Worm (Caenorhabditis elegans) whole organism, L4 larva: ENCODE measurements around the gene R08C7.11.
A peak's percentile ranks its signal among the peaks of the same experiment; 100 is the strongest.

Experiments
- F26F4.8 ChIP-seq: fragments of 200-800 bp; sonication (Bioruptor generic); conservative IDR thresholded peaks from 2 replicates; pipeline ENCODE4 v1.3.6; 2022; ENCODE audit warnings: missing genetic modification characterization, missing compliant biosample characterization
- F37D6.2 ChIP-seq: sonication (generic microtip); optimal IDR thresholded peaks from 2 replicates; lab custom pipeline; 2016; ENCODE audit warnings: mild to moderate bottlenecking, missing genetic modification characterization, missing compliant biosample characterization
- F44E2.7 ChIP-seq: fragments of 200-800 bp; sonication (Bioruptor generic); IDR thresholded peaks from 2 replicates; pipeline ENCODE4 v2.1.2; 2022; ENCODE audit warnings: missing genetic modification characterization, missing compliant biosample characterization
- F49E8.2 ChIP-seq: sonication (generic microtip); optimal IDR thresholded peaks from 2 replicates; lab custom pipeline; 2016; ENCODE audit warnings: missing compliant biosample characterization, mild to moderate bottlenecking, missing genetic modification characterization, borderline replicate concordance
- T20F7.1 ChIP-seq: fragments of 200-800 bp; sonication (Bioruptor generic); optimal IDR thresholded peaks from 2 replicates; lab custom pipeline; 2018; ENCODE audit warnings: mild to moderate bottlenecking, missing genetic modification characterization, missing compliant biosample characterization
- Y48G9A.11 ChIP-seq: fragments of 200-800 bp; sonication (Bioruptor generic); IDR thresholded peaks from 2 replicates; pipeline ENCODE4 v1.3.6; 2022; ENCODE audit warnings: missing genetic modification reagents, missing genetic modification characterization, missing compliant biosample characterization
- Y5F2A.4 ChIP-seq: fragments of 200-800 bp; sonication (Bioruptor generic); optimal IDR thresholded peaks from 2 replicates; lab custom pipeline; 2018; ENCODE audit warnings: mild to moderate bottlenecking, missing genetic modification characterization, missing compliant biosample characterization
- ZK546.5 ChIP-seq, 2 experiments: sonication (generic microtip); optimal IDR thresholded peaks; 2 replicates each; lab custom pipeline; 2017; ENCODE audit warnings: missing biosample characterization in 2 of 2, missing genetic modification characterization in 2 of 2
- aha-1 ChIP-seq: fragments of 150-350 bp; peaks from one replicate; lab custom pipeline; 2014; ENCODE audit warnings: missing biosample characterization, missing genetic modification characterization
- attf-4 ChIP-seq: sonication (generic microtip); optimal IDR thresholded peaks from 3 replicates; lab custom pipeline; 2017; ENCODE audit warnings: missing biosample characterization, missing genetic modification characterization
- ceh-28 ChIP-seq: fragments of 150-350 bp; optimal IDR thresholded peaks from 2 replicates; lab custom pipeline; 2014; ENCODE audit warnings: missing biosample characterization, missing genetic modification reagents, missing genetic modification characterization
- ceh-32 ChIP-seq: sonication (generic microtip); optimal IDR thresholded peaks from 2 replicates; lab custom pipeline; 2016; ENCODE audit warnings: mild to moderate bottlenecking, missing genetic modification characterization, missing compliant biosample characterization; ENCODE audit not compliant: poor library complexity
- ceh-44 ChIP-seq: fragments of 200-800 bp; sonication (Bioruptor generic); IDR thresholded peaks from 2 replicates; pipeline ENCODE4 v1.3.6; 2022; ENCODE audit warnings: missing genetic modification reagents, missing genetic modification characterization, missing compliant biosample characterization
- ces-1 ChIP-seq: fragments of 150-350 bp; sonication (generic microtip); optimal IDR thresholded peaks from 4 replicates; lab custom pipeline; 2014; ENCODE audit warnings: missing biosample characterization, missing genetic modification reagents, missing genetic modification characterization
- daf-12 ChIP-seq: fragments of 150-350 bp; optimal IDR thresholded peaks from 2 replicates; lab custom pipeline; 2014; ENCODE audit warnings: missing biosample characterization, missing genetic modification reagents, missing genetic modification characterization
- daf-16 ChIP-seq, 3 experiments: sonication (generic microtip); optimal IDR thresholded peaks; 2 replicates each; lab custom pipeline; 2016 to 2017; ENCODE audit warnings: missing genetic modification characterization in 3 of 3, missing genetic modification reagents in 3 of 3, mild to moderate bottlenecking in 2 of 3, missing compliant biosample characterization in 2 of 3, missing biosample characterization in 1 of 3, moderate library complexity in 1 of 3
- daf-19 ChIP-seq: fragments of 200-800 bp; sonication (Bioruptor generic); conservative IDR thresholded peaks from 2 replicates; pipeline ENCODE4 v1.3.6; 2022; ENCODE audit warnings: missing genetic modification characterization, missing compliant biosample characterization
- daf-8 ChIP-seq: fragments of 200-800 bp; sonication (Bioruptor generic); IDR thresholded peaks from 2 replicates; pipeline ENCODE4 v1.3.6; 2022; ENCODE audit warnings: missing genetic modification characterization, missing compliant biosample characterization
- dmd-8 ChIP-seq: fragments of 200-800 bp; sonication (Bioruptor generic); IDR thresholded peaks from 2 replicates; pipeline ENCODE4 v1.3.6; 2022; ENCODE audit warnings: missing genetic modification characterization, missing compliant biosample characterization
- duxl-1 ChIP-seq: sonication (generic microtip); optimal IDR thresholded peaks from 2 replicates; lab custom pipeline; 2016; ENCODE audit warnings: mild to moderate bottlenecking, missing genetic modification characterization, moderate library complexity, missing compliant biosample characterization; ENCODE audit not compliant: poor library complexity
- egl-43 ChIP-seq: fragments of 200-800 bp; sonication (Bioruptor generic); IDR thresholded peaks from 2 replicates; pipeline ENCODE4 v1.3.6; 2022; ENCODE audit warnings: missing genetic modification reagents, missing genetic modification characterization, missing compliant biosample characterization
- fkh-10 ChIP-seq: fragments of 150-350 bp; optimal IDR thresholded peaks from 2 replicates; lab custom pipeline; 2014; ENCODE audit warnings: missing biosample characterization, missing genetic modification reagents, missing genetic modification characterization
- hlh-11 ChIP-seq: fragments of 200-800 bp; sonication (Bioruptor generic); optimal IDR thresholded peaks from 2 replicates; lab custom pipeline; 2018; ENCODE audit warnings: mild to moderate bottlenecking, missing genetic modification characterization, missing compliant biosample characterization
- lin-13 ChIP-seq: fragments of 150-350 bp; optimal IDR thresholded peaks from 2 replicates; lab custom pipeline; 2014; ENCODE audit warnings: missing biosample characterization, missing genetic modification reagents, missing genetic modification characterization
- lin-15B ChIP-seq: fragments of 150-350 bp; sonication (generic microtip); optimal IDR thresholded peaks from 3 replicates; lab custom pipeline; 2014; ENCODE audit warnings: missing biosample characterization, missing genetic modification characterization
- lin-38 ChIP-seq: fragments of 200-800 bp; sonication (Bioruptor generic); IDR thresholded peaks from 2 replicates; pipeline ENCODE4 v1.3.6; 2022; ENCODE audit warnings: missing genetic modification reagents, missing genetic modification characterization, missing compliant biosample characterization
- lsy-2 ChIP-seq, 2 experiments: fragments of 150-350 bp in 1 of 2; sonication (generic microtip) in 1 of 2; optimal IDR thresholded peaks; 2 replicates each; lab custom pipeline; 2014 to 2017; ENCODE audit warnings: missing biosample characterization in 2 of 2, missing genetic modification characterization in 2 of 2
- madf-5 ChIP-seq, 2 experiments: fragments of 200-800 bp; sonication (Bioruptor generic); IDR thresholded peaks; 2 replicates each; pipeline ENCODE4 v1.3.6; 2022; ENCODE audit warnings: missing compliant biosample characterization in 2 of 2, missing genetic modification characterization in 2 of 2
- madf-9 ChIP-seq: fragments of 200-800 bp; sonication (Bioruptor generic); conservative IDR thresholded peaks from 2 replicates; pipeline ENCODE4 v1.3.6; 2022; ENCODE audit warnings: missing genetic modification reagents, missing genetic modification characterization, missing compliant biosample characterization
- mdt-29 ChIP-seq: fragments of 200-800 bp; sonication (Bioruptor generic); IDR thresholded peaks from 2 replicates; pipeline ENCODE4 v1.3.6; 2022; ENCODE audit warnings: missing genetic modification reagents, missing genetic modification characterization, missing compliant biosample characterization
- mxl-3 ChIP-seq: fragments of 200-800 bp; sonication (Bioruptor generic); optimal IDR thresholded peaks from 2 replicates; lab custom pipeline; 2018; ENCODE audit warnings: mild to moderate bottlenecking, missing genetic modification characterization, missing compliant biosample characterization
- nhr-11 ChIP-seq: fragments of 150-350 bp; optimal IDR thresholded peaks from 2 replicates; lab custom pipeline; 2014; ENCODE audit warnings: missing biosample characterization, missing genetic modification characterization
- nhr-25 ChIP-seq: sonication (generic microtip); optimal IDR thresholded peaks from 2 replicates; lab custom pipeline; 2017; ENCODE audit warnings: missing genetic modification characterization, mild to moderate bottlenecking, missing compliant biosample characterization, antibody characterized with exemption, moderate library complexity, borderline replicate concordance; ENCODE audit not compliant: insufficient read depth
- nhr-28 ChIP-seq: fragments of 150-350 bp; optimal IDR thresholded peaks from 2 replicates; lab custom pipeline; 2014; ENCODE audit warnings: missing biosample characterization, missing genetic modification characterization
- nhr-41 ChIP-seq: fragments of 200-800 bp; sonication (Bioruptor generic); IDR thresholded peaks from 2 replicates; pipeline ENCODE4 v1.3.6; 2022; ENCODE audit warnings: missing genetic modification reagents, missing genetic modification characterization, missing compliant biosample characterization
- nhr-42 ChIP-seq: fragments of 200-800 bp; sonication (Bioruptor generic); IDR thresholded peaks from 2 replicates; pipeline ENCODE4 v1.3.6; 2022; ENCODE audit warnings: missing genetic modification characterization, missing compliant biosample characterization
- nhr-48 ChIP-seq: sonication (generic microtip); optimal IDR thresholded peaks from 2 replicates; lab custom pipeline; 2016; ENCODE audit warnings: mild to moderate bottlenecking, missing genetic modification characterization, missing compliant biosample characterization
- nhr-76 ChIP-seq: fragments of 150-350 bp; optimal IDR thresholded peaks from 2 replicates; lab custom pipeline; 2014; ENCODE audit warnings: missing biosample characterization, missing genetic modification characterization
- pha-4 ChIP-seq, 2 experiments: fragments of 150-350 bp in 1 of 2; fragments of 200-800 bp in 1 of 2; sonication (Bioruptor generic) in 1 of 2; IDR thresholded peaks in 1 of 2; optimal IDR thresholded peaks in 1 of 2; 2 replicates each; pipeline versions ENCODE4 v1.3.6 to Lab custom; 2014 to 2022; ENCODE audit warnings: missing genetic modification characterization in 2 of 2, missing genetic modification reagents in 2 of 2, missing biosample characterization in 1 of 2, missing compliant biosample characterization in 1 of 2
- rbr-2 ChIP-seq: sonication (generic microtip); optimal IDR thresholded peaks from 2 replicates; lab custom pipeline; 2016; ENCODE audit warnings: missing genotype, missing genetic modification characterization, missing compliant biosample characterization
- sdz-12 ChIP-seq: fragments of 200-800 bp; sonication (Bioruptor generic); optimal IDR thresholded peaks from 2 replicates; lab custom pipeline; 2018; ENCODE audit warnings: mild to moderate bottlenecking, missing genetic modification characterization, missing compliant biosample characterization
- set-16 ChIP-seq: fragments of 200-800 bp; sonication (Bioruptor generic); IDR thresholded peaks from 2 replicates; pipeline ENCODE4 v1.3.6; 2022; ENCODE audit warnings: missing genetic modification reagents, missing genetic modification characterization, missing compliant biosample characterization
- skn-1 ChIP-seq: fragments of 150-350 bp; optimal IDR thresholded peaks from 2 replicates; lab custom pipeline; 2014; ENCODE audit warnings: missing biosample characterization, missing genetic modification characterization
- tag-97 ChIP-seq: fragments of 200-800 bp; sonication (Bioruptor generic); IDR thresholded peaks from 2 replicates; pipeline ENCODE4 v1.3.6; 2022; ENCODE audit warnings: missing genetic modification characterization, missing compliant biosample characterization
- tra-1 ChIP-seq: fragments of 200-800 bp; sonication (Bioruptor generic); IDR thresholded peaks from 2 replicates; pipeline ENCODE4 v1.3.6; 2022; ENCODE audit warnings: missing genetic modification reagents, missing genetic modification characterization, missing compliant biosample characterization
- unc-130 ChIP-seq: sonication (generic microtip); optimal IDR thresholded peaks from 2 replicates; lab custom pipeline; 2016; ENCODE audit warnings: missing genetic modification reagents, missing genetic modification characterization, missing compliant biosample characterization
- zag-1 ChIP-seq: fragments of 150-350 bp; optimal IDR thresholded peaks from 2 replicates; lab custom pipeline; 2014; ENCODE audit warnings: missing biosample characterization, missing genetic modification characterization
- zfp-3 ChIP-seq: fragments of 200-800 bp; sonication (Bioruptor generic); conservative IDR thresholded peaks from 2 replicates; pipeline ENCODE4 v1.3.6; 2022; ENCODE audit warnings: missing genetic modification reagents, missing genetic modification characterization, missing compliant biosample characterization
- zip-11 ChIP-seq: fragments of 200-800 bp; sonication (Bioruptor generic); IDR thresholded peaks from 2 replicates; pipeline ENCODE4 v1.3.6; 2022; ENCODE audit warnings: missing genetic modification characterization, missing compliant biosample characterization
- ztf-11 ChIP-seq: fragments of 150-350 bp; optimal IDR thresholded peaks from 2 replicates; lab custom pipeline; 2014; ENCODE audit warnings: missing biosample characterization, missing genetic modification characterization

R08C7.11 gene

ce11 chrIV:4475362-4476086, 20.8 kb upstream of the R08C7.11 start (continued):
- no peak for TF ChIP-seq daf-8
- no peak for TF ChIP-seq ces-1 (GFP tag; lab: Kevin White, UChicago)
- TF ChIP-seq nhr-42 (GFP tag; lab: Robert Waterston, UW) = no peak
- TF ChIP-seq unc-130 (GFP tag; lab: Kevin White, UChicago) = no peak
- TF ChIP-seq nhr-41 = no peak
- TF ChIP-seq skn-1 (tag; lab: Kevin White, UChicago) = no peak
- no peak for TF ChIP-seq mdt-29 (GFP tag; lab: Robert Waterston, UW)
- TF ChIP-seq daf-16 (GFP tag; optimal IDR thresholded peaks at IDR 0.05; lab: Kevin White, UChicago) = no peak
- TF ChIP-seq daf-16 (tag; optimal IDR thresholded peaks at IDR 0.05; lab: Kevin White, UChicago) = peak; percentile 47
- no peak for TF ChIP-seq ceh-28
- no peak for TF ChIP-seq dmd-8 (GFP tag; lab: Robert Waterston, UW)
- TF ChIP-seq aha-1 (tag; lab: Kevin White, UChicago) = peak; percentile 89
- no peak for TF ChIP-seq fkh-10 (GFP tag; lab: Kevin White, UChicago)
- TF ChIP-seq zip-11 (GFP tag; lab: Robert Waterston, UW) = no peak
- TF ChIP-seq daf-12 = no peak
- peak; percentile 39 for TF ChIP-seq nhr-28 (tag; lab: Kevin White, UChicago)
- TF ChIP-seq ceh-32 (tag; lab: Kevin White, UChicago) = no peak
- no peak for TF ChIP-seq ceh-44 (GFP tag; lab: Robert Waterston, UW)
- no peak for TF ChIP-seq rbr-2 (tag; lab: Kevin White, UChicago)
- TF ChIP-seq daf-19 (GFP tag; lab: Robert Waterston, UW) = no peak
- no peak for TF ChIP-seq nhr-11 (tag; lab: Kevin White, UChicago)
- TF ChIP-seq F26F4.8 (GFP tag; lab: Robert Waterston, UW) = no peak
- TF ChIP-seq tag-97 = no peak
- TF ChIP-seq hlh-11 = peak; percentile 17
- TF ChIP-seq nhr-76 (tag; lab: Kevin White, UChicago) = no peak
- TF ChIP-seq madf-9 = no peak
- no peak for TF ChIP-seq ztf-11 (tag; lab: Kevin White, UChicago)
- no peak for TF ChIP-seq lin-38 (GFP tag; lab: Robert Waterston, UW)
- no peak for TF ChIP-seq ZK546.5 (tag; optimal IDR thresholded peaks at IDR 0.05; lab: Kevin White, UChicago)
- TF ChIP-seq nhr-48 = peak; percentile 17
- TF ChIP-seq duxl-1 (tag; lab: Kevin White, UChicago) = no peak
- no peak for TF ChIP-seq attf-4 (tag; lab: Kevin White, UChicago)
- TF ChIP-seq F44E2.7 (GFP tag; lab: Robert Waterston, UW) = no peak
- no peak for TF ChIP-seq madf-5 (GFP tag; IDR thresholded peaks at IDR 0.05; lab: Robert Waterston, UW)
- no peak for TF ChIP-seq zfp-3 (GFP tag; lab: Robert Waterston, UW)
- no peak for TF ChIP-seq set-16 (GFP tag; lab: Robert Waterston, UW)
- TF ChIP-seq Y5F2A.4 (GFP tag; lab: Kevin White, UChicago) = no peak
- no peak for TF ChIP-seq lin-13 (GFP tag; lab: Kevin White, UChicago)
- TF ChIP-seq nhr-25 = no peak
- no peak for TF ChIP-seq zag-1
- TF ChIP-seq tra-1 (GFP tag; lab: Robert Waterston, UW) = 0 out of 2 replicates have a peak, but pooled peaks have one; percentile 18
- no peak for TF ChIP-seq F49E8.2

- TF ChIP-seq zfp-3 (GFP tag; lab: Robert Waterston, UW) (no peak), dmd-8 (GFP tag; lab: Robert Waterston, UW) (no peak), lsy-2 (tag; optimal IDR thresholded peaks at IDR 0.05; lab: Kevin White, UChicago) (no peak), mxl-3 (GFP tag; lab: Kevin White, UChicago) (peak; percentile 24), lin-15B (tag; lab: Kevin White, UChicago) (no peak), Y48G9A.11 (GFP tag; lab: Robert Waterston, UW) (0 out of 2 replicates have a peak, but pooled peaks have one; percentile 5), T20F7.1 (GFP tag; lab: Kevin White, UChicago) (no peak), sdz-12 (GFP tag; lab: Kevin White, UChicago) (peak; percentile 45), egl-43 (0 out of 2 replicates have a peak, but pooled peaks have one; percentile 41), hlh-11 (peak; percentile 58), nhr-42 (GFP tag; lab: Robert Waterston, UW) (no peak), F37D6.2 (no peak), pha-4 (GFP tag; IDR thresholded peaks at IDR 0.05; lab: Robert Waterston, UW) (peak; percentile 9; the same call in 1 of the 2 replicates), pha-4 (tag; optimal IDR thresholded peaks at IDR 0.05; lab: Kevin White, UChicago) (no peak)
Measured at ce11 chrIV:4473767-4474166, 19.0 kb upstream of the R08C7.11 start.
